Worm (Caenorhabditis elegans) whole organism, L4 larva: Measurements from ENCODE around the gene adt-1.

Experiments
- F26F4.8 ChIP-seq: fragments of 200-800 bp; sonication (Bioruptor generic); conservative IDR thresholded peaks from 2 replicates; pipeline ENCODE4 v1.3.6; 2022; ENCODE audit warnings: missing genetic modification characterization, missing compliant biosample characterization
- F44E2.7 ChIP-seq: fragments of 200-800 bp; sonication (Bioruptor generic); IDR thresholded peaks from 2 replicates; pipeline ENCODE4 v2.1.2; 2022; ENCODE audit warnings: missing genetic modification characterization, missing compliant biosample characterization
- R02D3.7 ChIP-seq: fragments of 150-350 bp; sonication (generic microtip); optimal IDR thresholded peaks from 3 replicates; lab custom pipeline; 2014; ENCODE audit warnings: missing biosample characterization, missing genetic modification characterization
- T20F7.1 ChIP-seq: fragments of 200-800 bp; sonication (Bioruptor generic); optimal IDR thresholded peaks from 2 replicates; lab custom pipeline; 2018; ENCODE audit warnings: mild to moderate bottlenecking, missing genetic modification characterization, missing compliant biosample characterization
- Y5F2A.4 ChIP-seq: fragments of 200-800 bp; sonication (Bioruptor generic); optimal IDR thresholded peaks from 2 replicates; lab custom pipeline; 2018; ENCODE audit warnings: mild to moderate bottlenecking, missing genetic modification characterization, missing compliant biosample characterization
- ZK337.2 ChIP-seq: fragments of 200-800 bp; sonication (Bioruptor generic); IDR thresholded peaks from 2 replicates; pipeline ENCODE4 v1.3.6; 2022; ENCODE audit warnings: missing genetic modification reagents, missing genetic modification characterization, missing compliant biosample characterization
- ZK546.5 ChIP-seq, 2 experiments: sonication (generic microtip); optimal IDR thresholded peaks; 2 replicates each; lab custom pipeline; 2017; ENCODE audit warnings: missing biosample characterization in 2 of 2, missing genetic modification characterization in 2 of 2
- aha-1 ChIP-seq: fragments of 150-350 bp; peaks from one replicate; lab custom pipeline; 2014; ENCODE audit warnings: missing biosample characterization, missing genetic modification characterization
- aly-2 ChIP-seq: sonication (generic microtip); optimal IDR thresholded peaks from 2 replicates; lab custom pipeline; 2018; ENCODE audit warnings: missing biosample characterization, missing genetic modification characterization
- ama-1 ChIP-seq: fragments of 150-350 bp; optimal IDR thresholded peaks from 2 replicates; lab custom pipeline; 2014; ENCODE audit warnings: inconsistent platforms, mixed read lengths
- attf-4 ChIP-seq: sonication (generic microtip); optimal IDR thresholded peaks from 3 replicates; lab custom pipeline; 2017; ENCODE audit warnings: missing biosample characterization, missing genetic modification characterization
- ceh-20 ChIP-seq: fragments of 200-800 bp; sonication (Bioruptor generic); IDR thresholded peaks from 2 replicates; pipeline ENCODE4 v1.3.6; 2022; ENCODE audit warnings: missing genetic modification reagents, missing genetic modification characterization, missing compliant biosample characterization
- ceh-28 ChIP-seq: fragments of 150-350 bp; optimal IDR thresholded peaks from 2 replicates; lab custom pipeline; 2014; ENCODE audit warnings: missing biosample characterization, missing genetic modification reagents, missing genetic modification characterization
- ceh-44 ChIP-seq: fragments of 200-800 bp; sonication (Bioruptor generic); IDR thresholded peaks from 2 replicates; pipeline ENCODE4 v1.3.6; 2022; ENCODE audit warnings: missing genetic modification reagents, missing genetic modification characterization, missing compliant biosample characterization
- ceh-62 ChIP-seq: sonication (generic microtip); optimal IDR thresholded peaks from 2 replicates; lab custom pipeline; 2017; ENCODE audit warnings: missing biosample characterization, missing genetic modification characterization
- ceh-82 ChIP-seq: sonication (generic microtip); optimal IDR thresholded peaks from 2 replicates; lab custom pipeline; 2017; ENCODE audit warnings: missing biosample characterization, missing genetic modification characterization
- ces-1 ChIP-seq: fragments of 150-350 bp; sonication (generic microtip); optimal IDR thresholded peaks from 4 replicates; lab custom pipeline; 2014; ENCODE audit warnings: missing biosample characterization, missing genetic modification reagents, missing genetic modification characterization
- ctbp-1 ChIP-seq: fragments of 200-800 bp; sonication (Bioruptor generic); IDR thresholded peaks from 2 replicates; pipeline ENCODE4 v1.3.6; 2022; ENCODE audit warnings: missing genetic modification reagents, missing genetic modification characterization, missing compliant biosample characterization
- daf-12 ChIP-seq: fragments of 150-350 bp; optimal IDR thresholded peaks from 2 replicates; lab custom pipeline; 2014; ENCODE audit warnings: missing biosample characterization, missing genetic modification reagents, missing genetic modification characterization
- daf-16 ChIP-seq, 3 experiments: sonication (generic microtip); optimal IDR thresholded peaks; 2 replicates each; lab custom pipeline; 2016 to 2017; ENCODE audit warnings: missing genetic modification characterization in 3 of 3, missing genetic modification reagents in 3 of 3, mild to moderate bottlenecking in 2 of 3, missing compliant biosample characterization in 2 of 3, missing biosample characterization in 1 of 3, moderate library complexity in 1 of 3
- daf-19 ChIP-seq: fragments of 200-800 bp; sonication (Bioruptor generic); conservative IDR thresholded peaks from 2 replicates; pipeline ENCODE4 v1.3.6; 2022; ENCODE audit warnings: missing genetic modification characterization, missing compliant biosample characterization
- daf-8 ChIP-seq: fragments of 200-800 bp; sonication (Bioruptor generic); IDR thresholded peaks from 2 replicates; pipeline ENCODE4 v1.3.6; 2022; ENCODE audit warnings: missing genetic modification characterization, missing compliant biosample characterization
- dmd-6 ChIP-seq: fragments of 200-800 bp; sonication (Bioruptor generic); IDR thresholded peaks from 2 replicates; pipeline ENCODE4 v1.3.6; 2022; ENCODE audit warnings: missing genetic modification reagents, missing genetic modification characterization, missing compliant biosample characterization
- dmd-8 ChIP-seq: fragments of 200-800 bp; sonication (Bioruptor generic); IDR thresholded peaks from 2 replicates; pipeline ENCODE4 v1.3.6; 2022; ENCODE audit warnings: missing genetic modification characterization, missing compliant biosample characterization
- dmd-9 ChIP-seq: fragments of 200-800 bp; sonication (Bioruptor generic); IDR thresholded peaks from 2 replicates; pipeline ENCODE4 v1.3.6; 2022; ENCODE audit warnings: missing genetic modification reagents, missing genetic modification characterization, missing compliant biosample characterization
- dpl-1 ChIP-seq: fragments of 150-350 bp; optimal IDR thresholded peaks from 2 replicates; lab custom pipeline; 2014; ENCODE audit warnings: missing biosample characterization, missing genetic modification reagents, missing genetic modification characterization
- dve-1 ChIP-seq: sonication (generic microtip); optimal IDR thresholded peaks from 2 replicates; lab custom pipeline; 2017; ENCODE audit warnings: antibody characterized with exemption, mild to moderate bottlenecking, missing genetic modification characterization, missing compliant biosample characterization; ENCODE audit not compliant: insufficient read depth
- egl-43 ChIP-seq: fragments of 200-800 bp; sonication (Bioruptor generic); IDR thresholded peaks from 2 replicates; pipeline ENCODE4 v1.3.6; 2022; ENCODE audit warnings: missing genetic modification reagents, missing genetic modification characterization, missing compliant biosample characterization
- fos-1 ChIP-seq: fragments of 150-350 bp; optimal IDR thresholded peaks from 2 replicates; lab custom pipeline; 2014; ENCODE audit warnings: missing biosample characterization, missing genetic modification characterization
- gei-8 ChIP-seq: fragments of 200-800 bp; sonication (Bioruptor generic); optimal IDR thresholded peaks from 2 replicates; lab custom pipeline; 2018; ENCODE audit warnings: mild to moderate bottlenecking, missing genetic modification characterization, missing compliant biosample characterization
- hif-1 ChIP-seq, 2 experiments: sonication (generic microtip); optimal IDR thresholded peaks; 2 replicates each; lab custom pipeline; 2016 to 2017; ENCODE audit warnings: missing compliant biosample characterization in 2 of 2, missing genetic modification characterization in 2 of 2, missing genetic modification reagents in 2 of 2, missing genotype in 2 of 2, mild to moderate bottlenecking in 1 of 2
- lin-29 ChIP-seq: fragments of 200-800 bp; sonication (Bioruptor generic); IDR thresholded peaks from 2 replicates; pipeline ENCODE4 v1.3.6; 2022; ENCODE audit warnings: missing genetic modification reagents, missing genetic modification characterization, missing compliant biosample characterization
- lin-39 ChIP-seq: fragments of 150-350 bp; optimal IDR thresholded peaks from 2 replicates; lab custom pipeline; 2014; ENCODE audit warnings: missing biosample characterization, missing genetic modification reagents, missing genetic modification characterization
- lir-3 ChIP-seq: sonication (generic microtip); optimal IDR thresholded peaks from 2 replicates; lab custom pipeline; 2016; ENCODE audit warnings: mild to moderate bottlenecking, missing genetic modification characterization, missing compliant biosample characterization
- madf-9 ChIP-seq: fragments of 200-800 bp; sonication (Bioruptor generic); conservative IDR thresholded peaks from 2 replicates; pipeline ENCODE4 v1.3.6; 2022; ENCODE audit warnings: missing genetic modification reagents, missing genetic modification characterization, missing compliant biosample characterization
- mdt-29 ChIP-seq: fragments of 200-800 bp; sonication (Bioruptor generic); IDR thresholded peaks from 2 replicates; pipeline ENCODE4 v1.3.6; 2022; ENCODE audit warnings: missing genetic modification reagents, missing genetic modification characterization, missing compliant biosample characterization
- mxl-3 ChIP-seq: fragments of 200-800 bp; sonication (Bioruptor generic); optimal IDR thresholded peaks from 2 replicates; lab custom pipeline; 2018; ENCODE audit warnings: mild to moderate bottlenecking, missing genetic modification characterization, missing compliant biosample characterization
- nhr-41 ChIP-seq: fragments of 200-800 bp; sonication (Bioruptor generic); IDR thresholded peaks from 2 replicates; pipeline ENCODE4 v1.3.6; 2022; ENCODE audit warnings: missing genetic modification reagents, missing genetic modification characterization, missing compliant biosample characterization
- nhr-48 ChIP-seq: sonication (generic microtip); optimal IDR thresholded peaks from 2 replicates; lab custom pipeline; 2016; ENCODE audit warnings: mild to moderate bottlenecking, missing genetic modification characterization, missing compliant biosample characterization
- nhr-6 ChIP-seq: fragments of 150-350 bp; optimal IDR thresholded peaks from 2 replicates; lab custom pipeline; 2014; ENCODE audit warnings: missing biosample characterization, missing genetic modification characterization
- nhr-76 ChIP-seq: fragments of 150-350 bp; optimal IDR thresholded peaks from 2 replicates; lab custom pipeline; 2014; ENCODE audit warnings: missing biosample characterization, missing genetic modification characterization
- rbr-2 ChIP-seq: sonication (generic microtip); optimal IDR thresholded peaks from 2 replicates; lab custom pipeline; 2016; ENCODE audit warnings: missing genotype, missing genetic modification characterization, missing compliant biosample characterization
- sdz-12 ChIP-seq: fragments of 200-800 bp; sonication (Bioruptor generic); optimal IDR thresholded peaks from 2 replicates; lab custom pipeline; 2018; ENCODE audit warnings: mild to moderate bottlenecking, missing genetic modification characterization, missing compliant biosample characterization
- set-16 ChIP-seq: fragments of 200-800 bp; sonication (Bioruptor generic); IDR thresholded peaks from 2 replicates; pipeline ENCODE4 v1.3.6; 2022; ENCODE audit warnings: missing genetic modification reagents, missing genetic modification characterization, missing compliant biosample characterization
- snpc-1.2 ChIP-seq: fragments of 200-800 bp; sonication (Bioruptor generic); IDR thresholded peaks from 2 replicates; pipeline ENCODE4 v1.3.6; 2022; ENCODE audit warnings: missing genetic modification reagents, missing genetic modification characterization, missing compliant biosample characterization
- tra-1 ChIP-seq: fragments of 200-800 bp; sonication (Bioruptor generic); IDR thresholded peaks from 2 replicates; pipeline ENCODE4 v1.3.6; 2022; ENCODE audit warnings: missing genetic modification reagents, missing genetic modification characterization, missing compliant biosample characterization
- unc-39 ChIP-seq: sonication (generic microtip); optimal IDR thresholded peaks from 2 replicates; lab custom pipeline; 2017; ENCODE audit warnings: missing biosample characterization, missing genetic modification characterization
- unc-62 ChIP-seq, 3 experiments: fragments of 150-350 bp in 1 of 3; sonication (generic microtip); optimal IDR thresholded peaks in 2 of 3; peaks in 1 of 3; 1 replicate in 1 of 3; 2 replicates in 2 of 3; lab custom pipeline; 2014 to 2017; ENCODE audit warnings: missing biosample characterization in 3 of 3, missing genetic modification characterization in 3 of 3, missing genetic modification reagents in 3 of 3, missing genotype in 1 of 3
- zag-1 ChIP-seq: fragments of 150-350 bp; optimal IDR thresholded peaks from 2 replicates; lab custom pipeline; 2014; ENCODE audit warnings: missing biosample characterization, missing genetic modification characterization
- zfp-2 ChIP-seq: sonication (generic microtip); optimal IDR thresholded peaks from 2 replicates; lab custom pipeline; 2016; ENCODE audit warnings: mild to moderate bottlenecking, missing genetic modification characterization, missing compliant biosample characterization
- zip-11 ChIP-seq: fragments of 200-800 bp; sonication (Bioruptor generic); IDR thresholded peaks from 2 replicates; pipeline ENCODE4 v1.3.6; 2022; ENCODE audit warnings: missing genetic modification characterization, missing compliant biosample characterization

adt-1 gene

DNA sequence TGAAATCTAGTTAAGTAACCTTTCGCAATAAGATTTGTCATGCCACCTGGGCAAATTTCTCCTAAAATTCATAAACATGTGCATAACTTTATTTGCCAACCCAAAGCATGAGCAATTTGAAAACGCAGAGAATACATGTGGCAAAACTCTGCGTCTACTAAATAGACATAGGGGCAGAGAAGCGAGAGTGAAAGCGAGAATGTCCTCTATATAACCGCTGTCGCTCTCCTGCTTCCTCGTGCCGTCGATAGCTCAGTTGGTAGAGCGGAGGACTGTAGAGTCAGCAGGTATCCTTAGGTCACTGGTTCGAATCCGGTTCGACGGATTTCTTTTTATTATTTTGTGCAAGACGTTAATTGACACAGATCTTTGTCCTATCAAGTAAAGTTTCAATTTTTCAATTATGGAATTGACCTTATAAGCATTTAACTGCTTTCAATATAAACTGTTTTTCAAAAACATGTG lies 13.6 kb upstream of the adt-1 start (continued):
- TF ChIP-seq T20F7.1 (GFP tag; lab: Kevin White, UChicago) (peak; percentile 27), daf-19 (peak; percentile 91), madf-9 (GFP tag; lab: Robert Waterston, UW) (peak; percentile 76), unc-62 (GFP tag; optimal IDR thresholded peaks at IDR 0.05 in 1 of 2; lab: Kevin White, UChicago) (peak in 1 of 2 experiments; percentile 90), unc-62 (tag; optimal IDR thresholded peaks at IDR 0.05; lab: Kevin White, UChicago) (no peak), R02D3.7 (no peak), lin-29 (GFP tag; lab: Robert Waterston, UW) (peak; percentile 73), dmd-8 (GFP tag; lab: Robert Waterston, UW) (peak; percentile 93), dpl-1 (GFP tag; lab: Kevin White, UChicago) (peak; percentile 42), daf-12 (no peak), zip-11 (GFP tag; lab: Robert Waterston, UW) (peak; percentile 79; the same call in 1 of the 2 replicates), nhr-76 (tag; lab: Kevin White, UChicago) (no peak), rbr-2 (tag; lab: Kevin White, UChicago) (peak; percentile 86), aly-2 (tag; lab: Kevin White, UChicago) (no peak), lir-3 (tag; lab: Kevin White, UChicago) (peak; percentile 63), set-16 (GFP tag; lab: Robert Waterston, UW) (peak; percentile 52; the same call in 1 of the 2 replicates), zfp-2 (tag; lab: Kevin White, UChicago) (no peak), dve-1 (tag; lab: Kevin White, UChicago) (peak; percentile 69), fos-1 (no peak), daf-16 (GFP tag; optimal IDR thresholded peaks at IDR 0.05; lab: Kevin White, UChicago) (peak; percentile 80 to 82), daf-16 (tag; optimal IDR thresholded peaks at IDR 0.05; lab: Kevin White, UChicago) (peak; percentile 16), nhr-48 (tag; lab: Kevin White, UChicago) (peak; percentile 82), Y5F2A.4 (GFP tag; lab: Kevin White, UChicago) (peak; percentile 65), ZK546.5 (tag; optimal IDR thresholded peaks at IDR 0.05; lab: Kevin White, UChicago) (no peak), tra-1 (GFP tag; lab: Robert Waterston, UW) (peak; percentile 88), sdz-12 (peak; percentile 89), hif-1 (tag; optimal IDR thresholded peaks at IDR 0.05; lab: Kevin White, UChicago) (peak; percentile 30 to 66), F26F4.8 (peak; percentile 86), daf-8 (GFP tag; lab: Robert Waterston, UW) (0 out of 2 replicates have a peak, but pooled peaks have one; percentile 73), ceh-44 (GFP tag; lab: Robert Waterston, UW) (peak; percentile 94), ceh-62 (tag; lab: Kevin White, UChicago) (no peak), ZK337.2 (GFP tag; lab: Robert Waterston, UW) (peak; percentile 84), egl-43 (GFP tag; lab: Robert Waterston, UW) (peak; percentile 99), ctbp-1 (GFP tag; lab: Robert Waterston, UW) (peak; percentile 94), ceh-28 (tag; lab: Kevin White, UChicago) (no peak), ceh-82 (no peak), dmd-6 (GFP tag; lab: Robert Waterston, UW) (peak; percentile 70), gei-8 (peak; percentile 92), mxl-3 (GFP tag; lab: Kevin White, UChicago) (peak; percentile 67), nhr-6 (tag; lab: Kevin White, UChicago) (peak; percentile 32), F44E2.7 (peak; percentile 95), unc-39 (tag; lab: Kevin White, UChicago) (no peak), nhr-41 (GFP tag; lab: Robert Waterston, UW) (peak; percentile 92), mdt-29 (peak; percentile 86), zag-1 (tag; lab: Kevin White, UChicago) (no peak), ceh-20 (GFP tag; lab: Robert Waterston, UW) (peak; percentile 73), attf-4 (tag; lab: Kevin White, UChicago) (no peak), lin-39 (tag; lab: Kevin White, UChicago) (no peak), ces-1 (GFP tag; lab: Kevin White, UChicago) (no peak), snpc-1.2 (GFP tag; lab: Robert Waterston, UW) (peak; percentile 93), ama-1 (lab: Kevin White, UChicago) (peak; percentile 14), aha-1 (tag; lab: Kevin White, UChicago) (no peak), dmd-9 (GFP tag; lab: Robert Waterston, UW) (peak; percentile 61; the same call in 1 of the 2 replicates)
